Fruit fly (Drosophila melanogaster): ENCODE data around the gene CG12817.

CG12817 gene

dm6 chr3R:10268865-10269442 is 44.4 kb upstream of the CG12817 start (continued):
- no peak for TF ChIP-seq Dfd (GFP tag; optimal IDR thresholded peaks at IDR 0.05)
- peak; percentile 87 for TF ChIP-seq rgr (GFP tag; optimal IDR thresholded peaks at IDR 0.05)
- peak; percentile 91 for TF ChIP-seq br (GFP tag; optimal IDR thresholded peaks at IDR 0.05)
- peak; percentile 31 for TF ChIP-seq CG9705 (GFP tag; optimal IDR thresholded peaks at IDR 0.05)
- TF ChIP-seq Vsx2 (GFP tag; optimal IDR thresholded peaks at IDR 0.05; ENCODE audit: partially characterized antibody): no peak
- TF ChIP-seq Myc (optimal IDR thresholded peaks at IDR 0.05): no peak
- no peak for TF ChIP-seq lola (GFP tag; optimal IDR thresholded peaks at IDR 0.05)
- TF ChIP-seq sage (GFP tag; optimal IDR thresholded peaks at IDR 0.05): peak; percentile 72
- no peak for TF ChIP-seq dl (GFP tag; optimal IDR thresholded peaks at IDR 0.05; ENCODE audit: insufficient read depth in 1 of 2, partially characterized antibody in 2 of 2)
- TF ChIP-seq woc (GFP tag; optimal IDR thresholded peaks at IDR 0.05): peak; percentile 20
- peak; percentile 67 for TF ChIP-seq CG32264 (GFP tag; optimal IDR thresholded peaks at IDR 0.05)
- peak; percentile 70 for TF ChIP-seq dmrt93B (GFP tag; optimal IDR thresholded peaks at IDR 0.05)
- no peak for TF ChIP-seq N (GFP tag; optimal IDR thresholded peaks at IDR 0.05)
- TF ChIP-seq OdsH (GFP tag; optimal IDR thresholded peaks at IDR 0.05): peak; percentile 76

- TF ChIP-seq lola (GFP tag; optimal IDR thresholded peaks at IDR 0.05) (no peak), dsf (GFP tag; optimal IDR thresholded peaks at IDR 0.05; ENCODE audit: borderline replicate concordance) (no peak), Abd-B (GFP tag; optimal IDR thresholded peaks at IDR 0.05) (no peak), sv (GFP tag; optimal IDR thresholded peaks at IDR 0.05) (peak; percentile 80), CrebA (GFP tag; optimal IDR thresholded peaks at IDR 0.05; ENCODE audit: borderline replicate concordance) (no peak), Mio (GFP tag; optimal IDR thresholded peaks at IDR 0.05) (peak; percentile 64), Dfd (GFP tag; optimal IDR thresholded peaks at IDR 0.05) (no peak), foxo (GFP tag; optimal IDR thresholded peaks at IDR 0.05) (peak; percentile 1 to 92), dmrt93B (GFP tag; optimal IDR thresholded peaks at IDR 0.05) (peak; percentile 86), pan (optimal IDR thresholded peaks at IDR 0.05) (no peak), sage (GFP tag; optimal IDR thresholded peaks at IDR 0.05) (peak; percentile 55), Hr83 (GFP tag; optimal IDR thresholded peaks at IDR 0.05; ENCODE audit: poor library complexity, severe bottlenecking) (no peak), ey (GFP tag; optimal IDR thresholded peaks at IDR 0.05) (peak; percentile 90), jim (GFP tag; optimal IDR thresholded peaks at IDR 0.05) (no peak), br (GFP tag; optimal IDR thresholded peaks at IDR 0.05) (peak; percentile 90), HLH106 (tag; optimal IDR thresholded peaks at IDR 0.05) (peak; percentile 95), Dif (GFP tag; optimal IDR thresholded peaks at IDR 0.05; ENCODE audit: partially characterized antibody) (no peak), OdsH (GFP tag; optimal IDR thresholded peaks at IDR 0.05) (peak; percentile 89), Sp1 (GFP tag; optimal IDR thresholded peaks at IDR 0.05) (peak; percentile 91), Vsx2 (GFP tag; optimal IDR thresholded peaks at IDR 0.05; ENCODE audit: partially characterized antibody) (no peak), rgr (GFP tag; optimal IDR thresholded peaks at IDR 0.05) (peak; percentile 89), Hnf4 (GFP tag; optimal IDR thresholded peaks at IDR 0.05) (peak; percentile 77), dl (GFP tag; optimal IDR thresholded peaks at IDR 0.05; ENCODE audit: insufficient read depth in 1 of 2, partially characterized antibody in 2 of 2) (no peak), usp (GFP tag; optimal IDR thresholded peaks at IDR 0.05) (no peak), Jra (GFP tag; optimal IDR thresholded peaks at IDR 0.05) (peak; percentile 70), Rel (GFP tag; optimal IDR thresholded peaks at IDR 0.05) (no peak), Rel (tag; optimal IDR thresholded peaks at IDR 0.05) (peak; percentile 58), brk (GFP tag; optimal IDR thresholded peaks at IDR 0.05) (peak; percentile 77), CG32264 (GFP tag; optimal IDR thresholded peaks at IDR 0.05) (peak; percentile 72), N (GFP tag; optimal IDR thresholded peaks at IDR 0.05) (no peak), fru (GFP tag; optimal IDR thresholded peaks at IDR 0.05) (peak; percentile 90), h (GFP tag; optimal IDR thresholded peaks at IDR 0.05) (peak; percentile 92), Myc (optimal IDR thresholded peaks at IDR 0.05) (no peak), GATAd (GFP tag; optimal IDR thresholded peaks at IDR 0.05) (no peak), woc (GFP tag; optimal IDR thresholded peaks at IDR 0.05) (peak; percentile 70), Hr78 (GFP tag; optimal IDR thresholded peaks at IDR 0.05) (no peak), CG9705 (GFP tag; optimal IDR thresholded peaks at IDR 0.05) (peak; percentile 73), tai (GFP tag; optimal IDR thresholded peaks at IDR 0.05) (peak; percentile 74), psq (GFP tag; optimal IDR thresholded peaks at IDR 0.05) (peak; percentile 76)
Observed at dm6 chr3R:10268101-10268864, 43.8 kb upstream of the CG12817 start.
